Worm (Caenorhabditis elegans): ENCODE results near the gene C44B7.11.

C44B7.11 gene

DNA sequence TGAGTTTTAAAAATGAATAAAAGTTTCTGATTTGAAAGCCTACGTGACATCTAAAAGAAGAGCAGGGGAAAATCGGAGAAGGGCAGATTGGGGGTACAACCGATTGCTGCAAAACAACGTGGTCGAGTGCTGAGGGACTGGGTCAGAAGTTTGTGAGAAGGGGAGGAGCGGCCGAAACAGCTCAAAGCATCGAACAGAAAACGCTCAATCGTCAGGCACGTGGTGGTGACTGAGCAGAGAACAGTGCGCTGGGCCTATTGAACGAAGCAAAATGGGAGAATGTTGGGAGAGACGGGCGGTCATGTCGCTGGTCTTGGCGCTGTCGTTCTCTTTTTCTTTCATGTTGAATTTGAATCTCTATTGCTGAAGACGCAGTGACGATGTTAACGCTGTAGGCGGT is 6.2 kb downstream of the C44B7.11 start (continued):
- TF ChIP-seq skn-1 (tag; optimal IDR thresholded peaks at IDR 0.05): peak; percentile 43
- peak in 1 of 2 experiments; percentile 95 for TF ChIP-seq mdl-1 (tag; optimal IDR thresholded peaks at IDR 0.05)
- no peak for TF ChIP-seq ets-5 (GFP tag; IDR thresholded peaks at IDR 0.05)
- TF ChIP-seq jun-1 (tag; optimal IDR thresholded peaks at IDR 0.05): peak; percentile 60
- peak; percentile 29 for TF ChIP-seq lir-3 (tag; optimal IDR thresholded peaks at IDR 0.05; ENCODE audit: poor library complexity)
- no peak for TF ChIP-seq ceh-90 (tag; optimal IDR thresholded peaks at IDR 0.05)
- no peak for TF ChIP-seq lin-15B (tag; optimal IDR thresholded peaks at IDR 0.05)
- TF ChIP-seq zag-1 (tag; optimal IDR thresholded peaks at IDR 0.05): no peak
- TF ChIP-seq nhr-19 (GFP tag; conservative IDR thresholded peaks at IDR 0.05): peak; percentile 96
- TF ChIP-seq unc-130 (tag; optimal IDR thresholded peaks at IDR 0.05): peak; percentile 83
- no peak for TF ChIP-seq nhr-84 (tag; optimal IDR thresholded peaks at IDR 0.05)
- no peak for TF ChIP-seq nhr-28 (tag; optimal IDR thresholded peaks at IDR 0.05)
- peak; percentile 7 for TF ChIP-seq dsc-1 (tag; optimal IDR thresholded peaks at IDR 0.05)
- peak; percentile 31 for TF ChIP-seq lin-13 (GFP tag; optimal IDR thresholded peaks at IDR 0.05)
- TF ChIP-seq sox-4 (tag; optimal IDR thresholded peaks at IDR 0.05): no peak
- peak; percentile 87 for TF ChIP-seq nhr-85 (tag)
- TF ChIP-seq nhr-90 (tag; optimal IDR thresholded peaks at IDR 0.05; ENCODE audit: poor library complexity): peak; percentile 4
- no peak for TF ChIP-seq unc-86 (tag; optimal IDR thresholded peaks at IDR 0.05)
- TF ChIP-seq dpl-1 (GFP tag; optimal IDR thresholded peaks at IDR 0.05): peak in 2 of 3 experiments; percentile 15 to 38
- no peak for TF ChIP-seq ceh-82 (tag; optimal IDR thresholded peaks at IDR 0.05)
- TF ChIP-seq swsn-7 (tag; optimal IDR thresholded peaks at IDR 0.05): peak; percentile 60
- peak; percentile 8 for TF ChIP-seq fkh-8 (tag; optimal IDR thresholded peaks at IDR 0.05)
- peak; percentile 88 for TF ChIP-seq lin-14 (GFP tag; optimal IDR thresholded peaks at IDR 0.05)
- TF ChIP-seq hlh-4 (tag; optimal IDR thresholded peaks at IDR 0.05): no peak
- no peak for TF ChIP-seq mab-9 (GFP tag; IDR thresholded peaks at IDR 0.05)
- TF ChIP-seq egl-27 (tag; optimal IDR thresholded peaks at IDR 0.05): peak in 1 of 2 experiments; percentile 39
- peak in 1 of 6 experiments; percentile 21 for TF ChIP-seq elt-3 (tag; optimal IDR thresholded peaks at IDR 0.05)
- TF ChIP-seq tbx-2 (tag; optimal IDR thresholded peaks at IDR 0.05): peak; percentile 48
- no peak for TF ChIP-seq nhr-11 (tag; optimal IDR thresholded peaks at IDR 0.05)
- peak; percentile 14 to 22 for TF ChIP-seq efl-1 (optimal IDR thresholded peaks at IDR 0.05)
- TF ChIP-seq efl-1 (GFP tag; optimal IDR thresholded peaks at IDR 0.05 in 1 of 2): peak in 1 of 2 experiments; percentile 94
- TF ChIP-seq nhr-77 (tag; optimal IDR thresholded peaks at IDR 0.05): no peak
- no peak for TF ChIP-seq F16B12.6 (tag; optimal IDR thresholded peaks at IDR 0.05)
- peak; percentile 5 for TF ChIP-seq irx-1 (tag; optimal IDR thresholded peaks at IDR 0.05)
- TF ChIP-seq lin-35 (GFP tag; optimal IDR thresholded peaks at IDR 0.05): peak; percentile 33 to 77
- TF ChIP-seq alr-1 (tag; optimal IDR thresholded peaks at IDR 0.05; ENCODE audit: borderline replicate concordance): no peak
- no peak for TF ChIP-seq fkh-4 (tag; optimal IDR thresholded peaks at IDR 0.05; ENCODE audit: borderline replicate concordance)
- TF ChIP-seq C04F5.9 (tag; optimal IDR thresholded peaks at IDR 0.05): no peak
- TF ChIP-seq unc-30 (tag; optimal IDR thresholded peaks at IDR 0.05): no peak
- TF ChIP-seq rnt-1 (tag; optimal IDR thresholded peaks at IDR 0.05): peak; percentile 40
- TF ChIP-seq pqm-1 (tag; optimal IDR thresholded peaks at IDR 0.05): no peak
- no peak for TF ChIP-seq ceh-63 (GFP tag; optimal IDR thresholded peaks at IDR 0.05)
- TF ChIP-seq fkh-10 (GFP tag; optimal IDR thresholded peaks at IDR 0.05): no peak
- TF ChIP-seq hpl-2 (GFP tag; optimal IDR thresholded peaks at IDR 0.05): no peak
- no peak for TF ChIP-seq efl-3 (GFP tag; optimal IDR thresholded peaks at IDR 0.05)
- no peak for TF ChIP-seq hlh-17 (GFP tag; optimal IDR thresholded peaks at IDR 0.05; ENCODE audit: borderline replicate concordance)
- no peak for TF ChIP-seq blmp-1 (tag; optimal IDR thresholded peaks at IDR 0.05)
- TF ChIP-seq nhr-20 (tag; optimal IDR thresholded peaks at IDR 0.05): peak; percentile 81
- TF ChIP-seq nhr-47 (tag; optimal IDR thresholded peaks at IDR 0.05): peak; percentile 29
- peak; percentile 70 for TF ChIP-seq C16A3.4 (tag; optimal IDR thresholded peaks at IDR 0.05)
- no peak for TF ChIP-seq zip-4 (GFP tag; optimal IDR thresholded peaks at IDR 0.05)
- TF ChIP-seq ces-1 (GFP tag; optimal IDR thresholded peaks at IDR 0.05): no peak
- no peak for TF ChIP-seq aha-1 (tag; optimal IDR thresholded peaks at IDR 0.05)
